Fruit fly (Drosophila melanogaster) whole organism, adult: ENCODE measurements around the gene Cont.

Experiments
- CG11617 ChIP-seq: fragments of 200-800 bp; sonication (Bioruptor generic); optimal IDR thresholded peaks from 2 replicates; lab custom pipeline; 2017; ENCODE audit warnings: mild to moderate bottlenecking, missing biosample characterization, missing genetic modification reagents, missing genetic modification characterization
- CG12768 ChIP-seq: fragments of 200-800 bp; sonication (Bioruptor generic); optimal IDR thresholded peaks from 2 replicates; lab custom pipeline; 2017; ENCODE audit warnings: missing biosample characterization, missing genetic modification characterization, mild to moderate bottlenecking, moderate library complexity, missing genetic modification reagents
- CG14711 ChIP-seq: fragments of 200-800 bp; sonication (Bioruptor generic); optimal IDR thresholded peaks from 2 replicates; lab custom pipeline; 2018; ENCODE audit warnings: missing biosample characterization, mild to moderate bottlenecking, missing genetic modification characterization, moderate library complexity
- CG1620 ChIP-seq: fragments of 200-800 bp; sonication (Bioruptor generic); optimal IDR thresholded peaks from 2 replicates; lab custom pipeline; 2016; ENCODE audit warnings: missing biosample characterization, missing genetic modification characterization
- CG33017 ChIP-seq: fragments of 200-800 bp; sonication (Bioruptor generic); optimal IDR thresholded peaks from 2 replicates; lab custom pipeline; 2018; ENCODE audit warnings: missing biosample characterization, mild to moderate bottlenecking, missing genetic modification characterization, moderate library complexity
- CG5204 ChIP-seq: fragments of 200-800 bp; sonication (Bioruptor generic); optimal IDR thresholded peaks from 2 replicates; lab custom pipeline; 2016; ENCODE audit warnings: missing biosample characterization, missing genetic modification characterization
- CG7045 ChIP-seq: fragments of 200-800 bp; sonication (Bioruptor generic); optimal IDR thresholded peaks from 2 replicates; lab custom pipeline; 2017; ENCODE audit warnings: missing biosample characterization, mild to moderate bottlenecking, missing genetic modification characterization
- CG7101 ChIP-seq: fragments of 200-800 bp; sonication (Bioruptor generic); optimal IDR thresholded peaks from 2 replicates; lab custom pipeline; 2018; ENCODE audit warnings: missing biosample characterization, mild to moderate bottlenecking, missing genetic modification characterization, moderate library complexity
- Clk ChIP-seq: fragments of 200-800 bp; sonication (Bioruptor generic); optimal IDR thresholded peaks from 2 replicates; lab custom pipeline; 2017; ENCODE audit warnings: missing biosample characterization, missing genetic modification characterization
- Crg-1 ChIP-seq: fragments of 200-800 bp; sonication (Bioruptor generic); optimal IDR thresholded peaks from 2 replicates; lab custom pipeline; 2016; ENCODE audit warnings: missing biosample characterization, missing genetic modification characterization
- Hr96 ChIP-seq: fragments of 200-800 bp; sonication (Bioruptor generic); optimal IDR thresholded peaks from 2 replicates; lab custom pipeline; 2016; ENCODE audit warnings: missing biosample characterization, missing genetic modification characterization
- Mnt ChIP-seq: fragments of 200-800 bp; sonication (Bioruptor generic); optimal IDR thresholded peaks from 2 replicates; lab custom pipeline; 2016; ENCODE audit warnings: missing biosample characterization, mild to moderate bottlenecking, missing genetic modification characterization
- bab1 ChIP-seq: fragments of 200-800 bp; sonication (Bioruptor generic); optimal IDR thresholded peaks from 3 replicates; lab custom pipeline; 2019; ENCODE audit warnings: missing biosample characterization, mild to moderate bottlenecking, missing genetic modification characterization, moderate library complexity
- cic ChIP-seq: fragments of 200-800 bp; sonication (Bioruptor generic); optimal IDR thresholded peaks from 2 replicates; lab custom pipeline; 2017; ENCODE audit warnings: missing biosample characterization, mild to moderate bottlenecking, missing genetic modification characterization, moderate library complexity
- cnc ChIP-seq, 2 experiments: fragments of >200 bp; optimal IDR thresholded peaks; 2 replicates each; lab custom pipeline; 2017
- kay ChIP-seq: fragments of 200-800 bp; sonication (Bioruptor generic); peaks from one replicate; lab custom pipeline; 2016; ENCODE audit warnings: missing biosample characterization, missing genetic modification characterization, borderline replicate concordance
- ovo ChIP-seq: fragments of 200-800 bp; sonication (Bioruptor generic); optimal IDR thresholded peaks from 2 replicates; lab custom pipeline; 2016; ENCODE audit warnings: missing biosample characterization, missing genetic modification characterization
- pad ChIP-seq: fragments of 200-800 bp; sonication (Bioruptor generic); optimal IDR thresholded peaks from 3 replicates; lab custom pipeline; 2017; ENCODE audit warnings: missing biosample characterization, missing genetic modification characterization, mild to moderate bottlenecking, moderate library complexity, missing genetic modification reagents
- tj ChIP-seq: fragments of 200-800 bp; sonication (Bioruptor generic); optimal IDR thresholded peaks from 3 replicates; lab custom pipeline; 2017; ENCODE audit warnings: missing biosample characterization, mild to moderate bottlenecking, missing genetic modification characterization, moderate library complexity
- toe ChIP-seq: fragments of 200-800 bp; sonication (Bioruptor generic); optimal IDR thresholded peaks from 2 replicates; lab custom pipeline; 2016; ENCODE audit warnings: missing biosample characterization, missing genetic modification characterization

The Cont gene

DNA sequence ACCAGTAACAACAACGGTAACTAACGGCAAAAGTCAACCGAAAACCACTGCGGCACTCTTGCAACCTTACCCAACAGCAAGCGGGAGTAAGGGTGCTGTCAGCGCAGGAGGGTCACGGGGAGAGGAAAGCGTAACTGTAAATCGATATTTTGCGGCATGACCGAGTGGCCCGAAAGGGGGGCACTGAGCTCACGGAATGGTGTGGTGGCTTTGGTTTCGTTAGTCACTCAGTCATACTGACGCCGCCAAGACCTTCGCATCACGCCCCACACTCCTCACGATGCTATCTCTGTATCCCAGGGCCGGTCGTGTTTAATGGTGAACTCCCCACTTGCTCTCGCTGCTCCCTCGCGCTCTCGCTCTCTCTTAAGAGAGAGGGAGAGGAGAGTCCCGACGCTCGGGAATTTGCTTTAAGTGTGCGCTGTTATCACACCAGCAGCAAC lies 20.4 kb upstream of the Cont start:
- TF ChIP-seq toe = no peak
- TF ChIP-seq cic (GFP tag; lab: Kevin White, UChicago) = no peak
- TF ChIP-seq CG33017 (tag; lab: Kevin White, UChicago) = peak; percentile 12
- no peak for TF ChIP-seq Crg-1 (GFP tag; lab: Kevin White, UChicago)
- no peak for TF ChIP-seq cnc (optimal IDR thresholded peaks at IDR 0.05; lab: Kevin White, UChicago)
- TF ChIP-seq CG11617 (GFP tag; lab: Kevin White, UChicago) = no peak
- TF ChIP-seq CG1620 (GFP tag; lab: Kevin White, UChicago) = no peak
- peak; percentile 8 for TF ChIP-seq ovo (GFP tag; lab: Kevin White, UChicago)
- TF ChIP-seq CG7045 (GFP tag; lab: Kevin White, UChicago) = no peak
- no peak for TF ChIP-seq CG14711 (tag; lab: Kevin White, UChicago)

DNA sequence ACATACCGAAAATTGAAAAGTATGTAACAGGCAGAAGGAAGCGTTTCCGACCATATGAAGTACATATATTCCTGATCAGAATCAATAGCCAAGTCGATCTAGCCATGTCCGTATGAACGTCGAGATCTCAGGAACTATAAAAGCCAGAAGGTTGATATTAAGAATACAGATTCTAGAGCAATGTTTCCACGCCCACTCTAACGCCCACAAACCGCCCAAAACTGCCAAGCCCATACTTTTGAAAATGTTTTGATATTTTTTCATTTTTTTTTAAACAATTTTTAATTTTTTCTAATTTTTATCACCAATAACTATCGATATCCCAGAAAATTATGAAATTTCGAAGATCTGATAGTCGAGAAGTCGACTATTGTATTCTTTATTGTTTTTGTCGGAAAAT lies 19.1 kb upstream of the Cont start:
- TF ChIP-seq CG1620 (GFP tag; lab: Kevin White, UChicago) = no peak
- TF ChIP-seq cnc (optimal IDR thresholded peaks at IDR 0.05; lab: Kevin White, UChicago) = no peak
- no peak for TF ChIP-seq pad (GFP tag; lab: Kevin White, UChicago)
- TF ChIP-seq CG7101 = no peak
- no peak for TF ChIP-seq CG7045 (GFP tag; lab: Kevin White, UChicago)
- TF ChIP-seq CG5204 (GFP tag; lab: Kevin White, UChicago) = no peak

DNA sequence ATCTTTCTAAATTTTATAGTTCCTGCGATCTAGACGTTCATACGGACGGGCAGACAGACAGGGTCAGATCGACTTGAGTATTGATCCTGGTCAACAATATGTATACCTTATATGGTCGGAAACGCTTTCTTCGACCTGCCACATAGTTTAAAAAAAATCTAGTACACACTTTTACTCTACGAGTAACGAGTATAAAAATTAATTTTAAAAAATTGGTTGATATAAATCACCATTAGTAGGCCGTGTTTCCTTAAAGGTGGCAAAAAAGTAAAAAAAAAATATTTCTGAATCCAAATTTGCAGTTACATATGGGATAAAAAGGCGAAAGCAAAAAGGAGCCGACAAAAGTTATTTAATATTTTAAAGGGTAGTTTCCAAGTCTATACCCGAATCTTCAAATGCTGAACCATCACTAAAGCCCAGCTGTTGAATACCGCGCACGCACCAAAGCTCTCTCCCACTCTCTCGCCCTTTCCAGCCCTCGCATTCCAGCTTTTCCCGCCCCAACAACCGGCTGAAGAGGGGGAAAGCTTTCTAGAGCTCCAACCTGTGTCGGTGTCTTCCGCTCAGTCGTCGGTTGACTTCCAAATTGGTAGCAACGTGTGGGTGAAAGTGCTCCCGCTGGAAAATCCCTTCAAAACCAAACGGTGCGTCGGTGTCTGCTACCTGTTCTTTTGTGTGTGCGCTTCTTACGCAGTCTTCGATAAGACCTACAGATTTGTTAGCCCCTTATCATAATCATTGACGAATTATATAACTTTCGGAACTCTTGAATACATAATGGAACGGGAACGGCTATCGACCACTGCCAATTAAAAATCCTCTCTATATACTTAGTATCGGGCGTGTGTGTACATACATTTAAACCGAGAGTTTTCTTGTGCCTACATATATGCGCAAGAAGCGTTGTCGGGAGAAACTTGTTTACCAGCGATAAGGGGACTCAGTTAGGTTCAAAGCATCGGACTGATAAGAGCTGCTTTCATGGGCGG lies 2.4 kb upstream of the Cont start, which contains the start of gene Sfxn1-3:
Gene Sfxn1-3, plus strand, starts transcription at position 238 of the 992 bp plus-strand sequence.
- TF ChIP-seq pad (GFP tag; lab: Kevin White, UChicago) = peak; percentile 96
- peak; percentile 89 for TF ChIP-seq kay (GFP tag; lab: Kevin White, UChicago)
- TF ChIP-seq CG1620 (GFP tag; lab: Kevin White, UChicago) = no peak
- no peak for TF ChIP-seq cnc (optimal IDR thresholded peaks at IDR 0.05; lab: Kevin White, UChicago)
- TF ChIP-seq cic (GFP tag; lab: Kevin White, UChicago) = peak; percentile 95
- peak; percentile 71 for TF ChIP-seq CG7101
- TF ChIP-seq CG5204 (GFP tag; lab: Kevin White, UChicago) = no peak
- peak; percentile 95 for TF ChIP-seq CG12768 (GFP tag; lab: Kevin White, UChicago)
- TF ChIP-seq CG14711 (tag; lab: Kevin White, UChicago) = peak; percentile 36
- peak; percentile 78 for TF ChIP-seq bab1 (GFP tag; lab: Kevin White, UChicago)
- peak; percentile 63 for TF ChIP-seq Hr96 (GFP tag; lab: Kevin White, UChicago)
- TF ChIP-seq toe = no peak
- peak; percentile 55 for TF ChIP-seq CG11617 (GFP tag; lab: Kevin White, UChicago)
- TF ChIP-seq CG7045 (GFP tag; lab: Kevin White, UChicago) = peak; percentile 27
- TF ChIP-seq Crg-1 (GFP tag; lab: Kevin White, UChicago) = peak; percentile 79
- TF ChIP-seq Mnt (GFP tag; lab: Kevin White, UChicago) = peak; percentile 92
- TF ChIP-seq ovo (GFP tag; lab: Kevin White, UChicago) = peak; percentile 73
- no peak for TF ChIP-seq Clk (GFP tag; lab: Kevin White, UChicago)
- TF ChIP-seq tj (GFP tag; lab: Kevin White, UChicago) = peak; percentile 29
- TF ChIP-seq CG33017 (tag; lab: Kevin White, UChicago) = peak; percentile 55

DNA sequence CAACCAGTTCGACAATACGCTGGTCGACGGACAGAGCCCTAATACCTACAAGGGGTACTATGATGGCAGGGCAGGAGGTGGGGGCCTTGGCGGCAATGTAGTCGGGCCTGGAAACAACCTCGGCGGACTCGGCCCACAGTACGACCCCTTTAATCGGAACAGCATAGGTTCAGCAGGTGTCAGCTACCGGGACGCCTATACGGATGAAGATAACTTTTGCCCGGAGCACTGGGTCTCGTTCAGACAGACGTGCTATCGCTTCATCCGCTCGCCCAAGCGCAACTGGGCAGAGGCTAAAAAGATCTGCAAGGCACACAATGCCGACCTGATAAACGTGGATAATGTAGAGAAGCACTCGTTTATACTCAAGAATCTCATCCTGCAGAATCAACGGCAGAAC lies 1.1 kb downstream of the Cont start:
- TF ChIP-seq CG12768 (GFP tag; lab: Kevin White, UChicago) = no peak

- TF ChIP-seq Mnt (GFP tag; lab: Kevin White, UChicago) = peak; percentile 62
- no peak for TF ChIP-seq Clk (GFP tag; lab: Kevin White, UChicago)
- TF ChIP-seq cnc (optimal IDR thresholded peaks at IDR 0.05; lab: Kevin White, UChicago) = no peak
- peak; percentile 21 for TF ChIP-seq CG11617 (GFP tag; lab: Kevin White, UChicago)
- TF ChIP-seq Hr96 (GFP tag; lab: Kevin White, UChicago) = no peak
- peak; percentile 39 for TF ChIP-seq pad (GFP tag; lab: Kevin White, UChicago)
- TF ChIP-seq CG7045 (GFP tag; lab: Kevin White, UChicago) = peak; percentile 39
- peak; percentile 27 for TF ChIP-seq cic (GFP tag; lab: Kevin White, UChicago)
- TF ChIP-seq CG5204 (GFP tag; lab: Kevin White, UChicago) = no peak
- TF ChIP-seq CG33017 (tag; lab: Kevin White, UChicago) = no peak
- no peak for TF ChIP-seq Crg-1 (GFP tag; lab: Kevin White, UChicago)
- TF ChIP-seq CG14711 (tag; lab: Kevin White, UChicago) = peak; percentile 8
- TF ChIP-seq ovo (GFP tag; lab: Kevin White, UChicago) = peak; percentile 19
- peak; percentile 41 for TF ChIP-seq tj (GFP tag; lab: Kevin White, UChicago)
- peak; percentile 37 for TF ChIP-seq bab1 (GFP tag; lab: Kevin White, UChicago)
- no peak for TF ChIP-seq kay (GFP tag; lab: Kevin White, UChicago)
- peak; percentile 24 for TF ChIP-seq CG1620 (GFP tag; lab: Kevin White, UChicago)
- no peak for TF ChIP-seq toe
- TF ChIP-seq CG12768 (GFP tag; lab: Kevin White, UChicago) = peak; percentile 23
- TF ChIP-seq CG7101 = peak; percentile 12
Observed at dm6 chr3R:4387490-4387889, 6.4 kb downstream of the Cont start, which contains the start of gene tub. Gene tub (plus strand): TSS chr3R:4387742.
